Worm (Caenorhabditis elegans): Measurements from ENCODE around the gene lev-9.

DNA sequence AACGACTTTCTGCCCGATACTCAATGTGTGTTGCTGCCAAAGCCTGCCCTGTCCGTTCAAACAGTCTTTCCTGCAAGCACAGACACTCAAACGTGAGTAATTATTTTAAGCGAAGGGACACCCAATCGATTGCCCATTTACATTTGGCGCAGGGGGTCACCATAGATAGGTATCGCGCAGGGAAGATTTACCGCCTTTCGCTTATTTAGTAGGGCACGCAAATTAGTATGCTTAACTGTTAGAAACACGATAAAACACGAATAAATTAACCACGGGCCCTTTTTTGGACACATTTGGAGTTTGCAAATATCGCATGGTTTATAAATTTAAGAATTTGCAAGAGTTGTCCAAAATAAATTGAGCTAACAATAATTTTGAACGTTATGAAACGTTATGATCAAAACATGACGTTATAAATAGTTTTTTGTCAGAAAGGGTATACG, 4.9 kb upstream of the lev-9 start:
- TF ChIP-seq dao-5 (tag; optimal IDR thresholded peaks at IDR 0.05): peak; percentile 82
- peak; percentile 100 for TF ChIP-seq him-1 (tag; optimal IDR thresholded peaks at IDR 0.05)
- TF ChIP-seq W03F9.2 (tag; optimal IDR thresholded peaks at IDR 0.05): peak; percentile 97
